Worm (Caenorhabditis elegans) whole organism, early embryonic: Measurements from ENCODE around the gene hxk-3.

Experiments used
- ama-1 ChIP-seq: fragments of 150-350 bp; optimal IDR thresholded peaks from 2 replicates; lab custom pipeline; 2014
- ceh-36 ChIP-seq: sonication (generic microtip); optimal IDR thresholded peaks from 2 replicates; lab custom pipeline; 2016; ENCODE audit warnings: missing genetic modification characterization, inconsistent platforms, missing compliant biosample characterization

DNA sequence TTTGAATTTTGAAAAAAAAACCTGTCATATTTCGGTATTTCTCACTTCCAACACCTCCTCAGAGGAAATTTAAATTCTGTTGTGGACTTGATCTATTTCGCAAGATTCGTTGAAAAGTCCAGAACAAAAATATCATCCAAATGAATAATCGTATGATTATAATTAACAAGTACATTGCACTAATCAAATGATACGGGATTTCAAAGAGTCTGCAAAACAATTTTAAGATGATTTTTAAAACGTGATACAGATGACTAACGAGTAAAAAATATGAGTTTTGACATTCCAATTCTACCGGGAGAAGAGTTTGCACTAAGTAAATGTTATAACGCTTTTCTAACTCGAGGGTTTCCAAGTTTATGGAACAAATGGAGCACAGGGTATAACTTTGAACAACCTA lies 24.9 kb downstream of the hxk-3 start:
- TF ChIP-seq ama-1 (lab: Kevin White, UChicago) (no peak), ceh-36 (tag; lab: Kevin White, UChicago) (no peak)
